Fruit fly (Drosophila melanogaster) whole organism, wandering third instar larva: ENCODE measurements around the gene CG10375.

Experiments
- Hr78 ChIP-seq: fragments of >200 bp; optimal IDR thresholded peaks from 2 replicates; lab custom pipeline; 2017; ENCODE audit warnings: missing biosample characterization, missing genetic modification characterization
- Myc ChIP-seq: fragments of >200 bp; optimal IDR thresholded peaks from 2 replicates; lab custom pipeline; 2017
- h ChIP-seq: fragments of 200-800 bp; sonication (Bioruptor generic); optimal IDR thresholded peaks from 3 replicates; lab custom pipeline; 2016; ENCODE audit warnings: missing biosample characterization, mild to moderate bottlenecking, missing genetic modification characterization
- sage ChIP-seq: fragments of 200-800 bp; sonication (Bioruptor generic); optimal IDR thresholded peaks from 2 replicates; lab custom pipeline; 2016; ENCODE audit warnings: missing biosample characterization, mild to moderate bottlenecking, missing genetic modification characterization

DNA sequence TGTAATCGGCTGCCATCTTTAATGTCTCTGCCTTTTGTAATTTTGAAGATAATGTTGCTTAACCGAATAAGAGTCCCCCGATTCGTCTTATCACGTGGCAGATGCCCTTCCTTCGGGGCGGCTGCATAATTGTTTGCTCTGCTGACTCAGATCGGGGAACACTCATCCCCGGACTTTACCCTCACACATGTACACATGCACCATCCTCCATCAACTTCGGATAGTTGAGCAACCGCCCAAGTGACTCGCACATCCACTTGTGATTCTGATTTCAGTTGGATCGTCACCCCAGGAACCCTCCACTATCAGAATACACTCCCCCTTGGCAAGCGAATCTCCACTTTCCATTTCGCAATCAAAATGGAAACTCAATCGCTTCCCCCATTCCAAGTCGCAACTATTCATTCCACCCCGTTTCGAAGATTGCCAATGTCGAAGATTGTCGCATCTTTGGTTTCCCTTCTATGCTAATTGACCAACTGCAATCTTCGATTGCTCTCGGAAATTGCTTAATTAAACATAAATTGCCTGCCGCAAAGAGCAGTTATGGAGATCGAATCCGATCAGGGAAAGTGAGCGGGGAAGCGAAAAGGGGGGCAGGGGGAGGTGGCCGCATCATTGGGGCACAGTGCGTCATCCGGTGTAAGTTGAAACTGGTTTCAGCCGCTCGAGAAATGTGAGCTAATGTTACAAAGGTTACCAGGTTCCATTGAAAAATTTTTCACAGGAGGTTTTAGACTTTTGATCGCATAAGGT, 17.6 kb downstream of the CG10375 start:
- TF ChIP-seq h (GFP tag; lab: Kevin White, UChicago) (no peak), sage (GFP tag; lab: Kevin White, UChicago) (no peak), Myc (lab: Kevin White, UChicago) (no peak), Hr78 (GFP tag; lab: Kevin White, UChicago) (no peak)
